Worm (Caenorhabditis elegans) whole organism, L2 larva: Measurements from ENCODE around the gene Y48D7A.1.

Experiments used
- F13H6.1 ChIP-seq: sonication (generic microtip); optimal IDR thresholded peaks from 2 replicates; lab custom pipeline; 2016; ENCODE audit warnings: missing genetic modification characterization, missing compliant biosample characterization
- nhr-11 ChIP-seq: fragments of 150-350 bp; optimal IDR thresholded peaks from 2 replicates; lab custom pipeline; 2014; ENCODE audit warnings: missing biosample characterization, missing genetic modification characterization
- nhr-237 ChIP-seq: fragments of 150-350 bp; optimal IDR thresholded peaks from 2 replicates; lab custom pipeline; 2014; ENCODE audit warnings: missing biosample characterization, missing genetic modification characterization

ce11 chrX:2972272-2973042 is 36.8 kb upstream of the Y48D7A.1 start:
- TF ChIP-seq F13H6.1 (peak; percentile 11), nhr-237 (tag; lab: Kevin White, UChicago) (no peak), nhr-11 (tag; lab: Kevin White, UChicago) (no peak)
